Fruit fly (Drosophila melanogaster) S2 (cell line): ENCODE results near the gene X11Lbeta.

Experiments used
- CG8478 ChIP-seq: fragments of >200 bp; optimal IDR thresholded peaks from 2 replicates; lab custom pipeline; 2018
- CTCF ChIP-seq, 2 experiments: fragments of >200 bp; optimal IDR thresholded peaks; 2 replicates each; lab custom pipeline; 2018

DNA sequence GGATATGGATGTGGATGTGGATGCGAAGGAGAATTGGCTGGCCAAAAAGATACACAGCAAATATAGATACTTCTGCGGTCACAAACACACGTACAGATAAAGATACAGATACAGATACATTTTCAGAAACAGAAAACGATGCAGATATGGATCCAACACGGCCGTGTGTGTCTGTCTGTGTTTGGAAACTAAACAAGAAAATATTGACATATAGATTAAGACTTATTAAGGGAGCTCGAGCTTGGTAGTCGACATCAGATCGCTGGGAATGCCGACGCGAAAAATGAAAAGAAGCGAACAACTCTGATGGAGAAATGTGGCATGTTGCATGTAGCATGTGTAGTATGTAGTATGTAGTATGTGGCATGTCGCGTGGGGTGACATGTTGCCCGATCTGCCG is 45.5 kb upstream of the X11Lbeta start:
- TF ChIP-seq CG8478 (lab: Kevin White, UChicago) (no peak), CTCF (optimal IDR thresholded peaks at IDR 0.05; lab: Kevin White, UChicago) (no peak)
